Worm (Caenorhabditis elegans): ENCODE results near the gene lron-4.

Gene lron-4

DNA sequence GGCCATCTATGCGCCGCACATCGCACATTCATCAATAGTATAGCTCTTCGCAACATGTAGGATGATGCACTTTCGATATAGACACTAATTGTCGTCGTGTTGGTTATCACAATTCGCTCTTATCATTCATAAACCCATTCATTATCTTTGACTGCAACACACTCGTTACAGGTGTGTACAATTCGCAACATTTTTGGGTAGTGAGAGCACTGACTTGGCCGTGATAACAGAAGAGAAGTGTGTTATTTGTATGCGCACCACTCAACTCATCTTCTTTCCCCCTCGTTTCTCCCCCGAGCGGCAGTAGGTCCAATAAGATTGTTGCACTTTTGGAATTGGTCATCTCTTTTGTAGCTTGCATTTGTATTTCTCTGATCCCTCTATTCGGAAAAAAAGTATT is 15.3 kb upstream of the lron-4 start:
- peak; percentile 43 for TF ChIP-seq F13H6.1 (tag; optimal IDR thresholded peaks at IDR 0.05)
- TF ChIP-seq crh-2 (tag; optimal IDR thresholded peaks at IDR 0.05), result peak; percentile 53
- no peak for TF ChIP-seq lin-11 (tag; optimal IDR thresholded peaks at IDR 0.05)
- TF ChIP-seq nhr-129 (tag; optimal IDR thresholded peaks at IDR 0.05), result peak; percentile 52
- no peak for TF ChIP-seq ZK546.5 (tag; optimal IDR thresholded peaks at IDR 0.05)
- TF ChIP-seq fos-1 (tag; optimal IDR thresholded peaks at IDR 0.05), result peak; percentile 94
- TF ChIP-seq Y55F3AM.14 (GFP tag; optimal IDR thresholded peaks at IDR 0.05), result no peak
- TF ChIP-seq nhr-12 (tag; optimal IDR thresholded peaks at IDR 0.05), result no peak
- TF ChIP-seq sma-9 (GFP tag; optimal IDR thresholded peaks at IDR 0.05), result peak; percentile 77
- no peak for TF ChIP-seq sma-9 (tag; optimal IDR thresholded peaks at IDR 0.05)
- peak; percentile 15 for TF ChIP-seq sma-3 (GFP tag; optimal IDR thresholded peaks at IDR 0.05)
- no peak for TF ChIP-seq skn-1 (tag; optimal IDR thresholded peaks at IDR 0.05)

DNA sequence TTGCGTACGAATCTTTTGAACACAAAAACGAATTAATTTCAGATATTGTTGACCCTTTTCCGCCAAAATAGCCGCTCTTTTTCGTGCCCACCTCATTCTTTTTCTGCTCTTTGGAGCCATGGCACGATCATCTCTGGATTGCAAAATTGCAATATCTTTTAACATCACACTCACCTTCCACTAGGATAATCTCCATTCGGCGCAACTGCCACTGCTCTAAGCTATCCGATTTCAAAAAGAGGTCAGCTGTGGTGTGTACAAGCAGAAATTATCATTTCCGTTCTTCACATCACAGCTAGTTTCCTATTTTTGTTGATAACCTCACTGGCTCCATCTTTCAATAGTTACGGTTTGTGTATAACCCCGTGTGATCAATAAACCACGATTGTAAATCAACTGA is 14.7 kb upstream of the lron-4 start:
- TF ChIP-seq nhr-6 (tag; optimal IDR thresholded peaks at IDR 0.05) (no peak), sma-9 (GFP tag; optimal IDR thresholded peaks at IDR 0.05) (peak; percentile 66), sma-9 (tag; optimal IDR thresholded peaks at IDR 0.05) (no peak)

DNA sequence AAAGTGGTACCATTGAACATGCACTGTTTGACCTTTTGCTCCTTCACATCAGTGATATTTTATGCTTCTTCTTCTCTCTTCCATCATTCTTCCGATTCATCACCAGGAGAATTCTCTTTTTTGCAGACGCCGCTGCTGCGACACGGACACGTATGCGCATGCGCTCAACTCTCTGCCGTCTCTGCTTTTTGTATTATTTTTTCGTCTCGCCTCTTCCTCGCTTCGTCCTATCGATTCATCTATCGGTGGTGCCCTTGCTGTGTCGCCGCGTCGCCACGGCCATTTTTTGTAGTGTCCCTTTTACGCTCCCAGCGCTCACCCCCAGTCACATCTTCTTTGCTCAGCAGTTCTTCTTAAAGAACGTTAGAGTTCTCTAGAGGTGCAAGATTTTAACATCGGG is 14.2 kb upstream of the lron-4 start:
- TF ChIP-seq ceh-16 (tag; optimal IDR thresholded peaks at IDR 0.05) (no peak), unc-39 (tag; optimal IDR thresholded peaks at IDR 0.05) (no peak), mdl-1 (tag; optimal IDR thresholded peaks at IDR 0.05) (peak; percentile 39 to 54), nhr-21 (tag; optimal IDR thresholded peaks at IDR 0.05) (peak; percentile 8), C34F6.9 (tag; optimal IDR thresholded peaks at IDR 0.05) (peak; percentile 55), sem-4 (tag; optimal IDR thresholded peaks at IDR 0.05) (peak; percentile 66), nhr-25 (tag; optimal IDR thresholded peaks at IDR 0.05) (peak; percentile 22), crh-2 (tag; optimal IDR thresholded peaks at IDR 0.05) (peak; percentile 89), zag-1 (tag; optimal IDR thresholded peaks at IDR 0.05) (peak; percentile 55), unc-55 (GFP tag; optimal IDR thresholded peaks at IDR 0.05) (peak; percentile 70), sma-9 (GFP tag; optimal IDR thresholded peaks at IDR 0.05) (peak; percentile 36), sma-9 (tag; optimal IDR thresholded peaks at IDR 0.05) (no peak), elt-3 (tag; optimal IDR thresholded peaks at IDR 0.05) (no peak), lin-13 (GFP tag; optimal IDR thresholded peaks at IDR 0.05) (peak; percentile 18), peb-1 (tag; optimal IDR thresholded peaks at IDR 0.05) (no peak), ama-1 (optimal IDR thresholded peaks at IDR 0.05) (no peak), Y55F3AM.14 (GFP tag; optimal IDR thresholded peaks at IDR 0.05) (peak; percentile 6), fos-1 (tag; optimal IDR thresholded peaks at IDR 0.05) (peak; percentile 70), sma-3 (GFP tag; optimal IDR thresholded peaks at IDR 0.05) (no peak), mab-5 (tag; optimal IDR thresholded peaks at IDR 0.05) (peak; percentile 28), skn-1 (tag; optimal IDR thresholded peaks at IDR 0.05) (no peak), lin-11 (tag; optimal IDR thresholded peaks at IDR 0.05) (peak; percentile 26), nhr-129 (tag; optimal IDR thresholded peaks at IDR 0.05) (peak; percentile 45), F13H6.1 (tag; optimal IDR thresholded peaks at IDR 0.05) (peak; percentile 31), lsy-2 (tag; optimal IDR thresholded peaks at IDR 0.05) (peak in 1 of 2 experiments; percentile 69)

DNA sequence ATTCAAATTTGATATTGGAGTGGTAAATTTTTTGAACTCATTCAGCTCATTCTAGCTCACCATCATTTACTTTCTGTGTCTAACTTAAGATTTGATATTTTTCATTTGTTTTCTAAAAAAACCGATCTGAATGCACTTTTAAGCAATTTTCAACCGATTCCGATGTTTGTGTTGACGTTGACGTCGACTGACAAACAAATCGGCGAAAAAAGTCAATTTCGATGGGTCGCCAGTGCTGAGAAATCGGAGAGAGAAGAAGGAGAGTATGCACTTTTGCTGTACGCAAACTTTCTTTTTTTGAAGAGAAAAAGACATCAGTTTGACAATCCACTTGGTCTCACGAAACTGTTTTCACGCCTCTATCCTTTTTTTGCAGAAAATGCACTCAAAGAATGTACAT is 13.5 kb upstream of the lron-4 start:
- TF ChIP-seq fos-1 (tag; optimal IDR thresholded peaks at IDR 0.05) (no peak), sma-9 (GFP tag; optimal IDR thresholded peaks at IDR 0.05) (peak; percentile 8), sma-9 (tag; optimal IDR thresholded peaks at IDR 0.05) (no peak), blmp-1 (tag; optimal IDR thresholded peaks at IDR 0.05; ENCODE audit: insufficient read depth) (peak; percentile 2), nhr-129 (tag; optimal IDR thresholded peaks at IDR 0.05) (peak; percentile 1)

DNA sequence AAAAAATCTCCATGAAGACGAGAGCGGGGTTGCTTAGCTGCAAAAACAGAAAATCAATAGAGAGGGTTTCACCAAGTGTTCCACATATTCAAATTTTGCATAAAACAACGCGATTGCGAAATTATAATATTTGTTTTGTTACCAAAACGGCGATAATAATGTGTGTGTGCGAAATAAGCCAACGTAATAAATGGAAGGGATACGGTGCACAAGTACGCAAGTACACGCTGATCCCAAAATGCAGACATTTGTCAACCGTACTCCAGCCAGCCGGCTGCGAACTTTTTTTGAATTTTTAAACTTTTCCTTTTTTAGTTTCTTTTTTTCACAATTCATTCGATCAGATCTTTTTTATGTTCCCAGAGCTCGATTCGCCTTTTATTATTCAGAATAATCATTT is 12.9 kb upstream of the lron-4 start, which contains the start of gene ire-1:
TSS of gene ire-1 (minus strand) at position 44 of the 400 bp plus-strand sequence.
- TF ChIP-seq blmp-1 (tag; optimal IDR thresholded peaks at IDR 0.05; ENCODE audit: insufficient read depth), result peak; percentile 9
- peak; percentile 47 for TF ChIP-seq lin-13 (GFP tag; optimal IDR thresholded peaks at IDR 0.05)
- TF ChIP-seq peb-1 (tag; optimal IDR thresholded peaks at IDR 0.05), result no peak
- no peak for TF ChIP-seq ZK546.5 (tag; optimal IDR thresholded peaks at IDR 0.05)
- TF ChIP-seq zag-1 (tag; optimal IDR thresholded peaks at IDR 0.05), result no peak
- TF ChIP-seq snpc-4 (tag; optimal IDR thresholded peaks at IDR 0.05), result peak; percentile 40
- TF ChIP-seq ama-1 (optimal IDR thresholded peaks at IDR 0.05), result no peak
- no peak for TF ChIP-seq R02D3.7 (tag; optimal IDR thresholded peaks at IDR 0.05)
- no peak for TF ChIP-seq dmd-4 (tag; optimal IDR thresholded peaks at IDR 0.05)
- no peak for TF ChIP-seq skn-1 (tag; optimal IDR thresholded peaks at IDR 0.05)
- TF ChIP-seq F13H6.1 (tag; optimal IDR thresholded peaks at IDR 0.05), result peak; percentile 32
- no peak for TF ChIP-seq Y55F3AM.14 (GFP tag; optimal IDR thresholded peaks at IDR 0.05)
- TF ChIP-seq lin-39 (tag; optimal IDR thresholded peaks at IDR 0.05), result no peak
- no peak for TF ChIP-seq nhr-6 (tag; optimal IDR thresholded peaks at IDR 0.05)
- TF ChIP-seq C34F6.9 (tag; optimal IDR thresholded peaks at IDR 0.05), result peak; percentile 71
- peak; percentile 94 for TF ChIP-seq unc-55 (GFP tag; optimal IDR thresholded peaks at IDR 0.05)
- TF ChIP-seq sma-9 (GFP tag; optimal IDR thresholded peaks at IDR 0.05), result peak; percentile 49
- no peak for TF ChIP-seq sma-9 (tag; optimal IDR thresholded peaks at IDR 0.05)
- peak; percentile 49 for TF ChIP-seq gmeb-1 (tag; optimal IDR thresholded peaks at IDR 0.05)
- no peak for TF ChIP-seq nhr-10 (tag; optimal IDR thresholded peaks at IDR 0.05)
- TF ChIP-seq elt-1 (tag; optimal IDR thresholded peaks at IDR 0.05), result no peak
- peak; percentile 76 for TF ChIP-seq nhr-129 (tag; optimal IDR thresholded peaks at IDR 0.05)
- peak; percentile 69 for TF ChIP-seq lin-11 (tag; optimal IDR thresholded peaks at IDR 0.05)
- peak; percentile 64 for TF ChIP-seq fos-1 (tag; optimal IDR thresholded peaks at IDR 0.05)
- TF ChIP-seq ceh-16 (tag; optimal IDR thresholded peaks at IDR 0.05), result no peak
- peak; percentile 84 for TF ChIP-seq crh-2 (tag; optimal IDR thresholded peaks at IDR 0.05)
- no peak for TF ChIP-seq ztf-1 (GFP tag; conservative IDR thresholded peaks at IDR 0.05)
- TF ChIP-seq egl-27 (tag; optimal IDR thresholded peaks at IDR 0.05), result no peak
- peak; percentile 93 to 99 for TF ChIP-seq lsy-2 (tag; optimal IDR thresholded peaks at IDR 0.05)
- no peak for TF ChIP-seq alr-1 (tag; optimal IDR thresholded peaks at IDR 0.05)
- no peak for TF ChIP-seq nhr-11 (tag; optimal IDR thresholded peaks at IDR 0.05)

Measured in whole organism, L2 larva.